Fruit fly (Drosophila melanogaster) whole organism, embryonic: ENCODE data around the gene mldr.
A peak's percentile ranks its signal among the peaks of the same experiment; 100 is the strongest.

Experiments
- ATbp ChIP-seq: fragments of 200-800 bp; sonication (Bioruptor generic); optimal IDR thresholded peaks from 2 replicates; lab custom pipeline; 2017; ENCODE audit warnings: missing biosample characterization, mild to moderate bottlenecking, missing genetic modification characterization, missing genetic modification reagents
- Awh ChIP-seq: fragments of 200-800 bp; sonication (Bioruptor generic); IDR thresholded peaks from 2 replicates; pipeline ENCODE4, ENCODE4 v1.3.6; 2022; ENCODE audit warnings: missing biosample characterization, missing genetic modification characterization
- CG10267 ChIP-seq: fragments of 200-800 bp; sonication (Bioruptor generic); optimal IDR thresholded peaks from 2 replicates; lab custom pipeline; 2018; ENCODE audit warnings: missing biosample characterization, mild to moderate bottlenecking, missing genetic modification characterization, moderate library complexity
- CG10565 ChIP-seq: fragments of 200-800 bp; sonication (Bioruptor generic); optimal IDR thresholded peaks from 3 replicates; lab custom pipeline; 2016; ENCODE audit warnings: missing biosample characterization, mild to moderate bottlenecking, missing genetic modification characterization
- CG1233 ChIP-seq: fragments of 200-800 bp; sonication (Bioruptor generic); optimal IDR thresholded peaks from 4 replicates; lab custom pipeline; 2018; ENCODE audit warnings: missing biosample characterization, mild to moderate bottlenecking, missing genetic modification characterization
- CG12659 ChIP-seq: fragments of 200-800 bp; sonication (Bioruptor generic); optimal IDR thresholded peaks from 3 replicates; lab custom pipeline; 2017; ENCODE audit warnings: mild to moderate bottlenecking, missing biosample characterization, missing genetic modification reagents, missing genetic modification characterization
- CG13287 ChIP-seq: fragments of 200-800 bp; sonication (Bioruptor generic); IDR thresholded peaks from 2 replicates; pipeline ENCODE4 v1.3.6; 2022; ENCODE audit warnings: missing biosample characterization, missing genetic modification characterization; ENCODE audit not compliant: partially characterized antibody
- CG13894 ChIP-seq: fragments of 200-800 bp; sonication (Bioruptor generic); optimal IDR thresholded peaks from 3 replicates; lab custom pipeline; 2018; ENCODE audit warnings: missing biosample characterization, mild to moderate bottlenecking, missing genetic modification characterization, moderate library complexity
- CG14441 ChIP-seq: fragments of 200-800 bp; sonication (Bioruptor generic); IDR thresholded peaks from 2 replicates; pipeline ENCODE4 v1.3.6; 2022; ENCODE audit warnings: missing biosample characterization, missing genetic modification characterization
- CG15269 ChIP-seq: fragments of 200-800 bp; sonication (Bioruptor generic); optimal IDR thresholded peaks from 2 replicates; lab custom pipeline; 2018; ENCODE audit warnings: missing biosample characterization, mild to moderate bottlenecking, missing genetic modification characterization, moderate library complexity
- CG15696 ChIP-seq: fragments of 200-800 bp; sonication (Bioruptor generic); optimal IDR thresholded peaks from 2 replicates; lab custom pipeline; 2019; ENCODE audit warnings: missing biosample characterization, mild to moderate bottlenecking, missing genetic modification characterization, moderate library complexity
- CG31388 ChIP-seq: fragments of 200-800 bp; sonication (Bioruptor generic); optimal IDR thresholded peaks from 2 replicates; lab custom pipeline; 2016; ENCODE audit warnings: missing biosample characterization, missing genetic modification characterization
- CG42726 ChIP-seq: fragments of 200-800 bp; sonication (Bioruptor generic); IDR thresholded peaks from 2 replicates; pipeline ENCODE4 v1.3.6; 2022; ENCODE audit warnings: missing biosample characterization, missing genetic modification characterization; ENCODE audit not compliant: partially characterized antibody
- CG4820 ChIP-seq: fragments of 200-800 bp; sonication (Bioruptor generic); optimal IDR thresholded peaks from 3 replicates; lab custom pipeline; 2016; ENCODE audit warnings: missing biosample characterization, missing genetic modification characterization
- CG6854 ChIP-seq: fragments of 200-800 bp; sonication (Bioruptor generic); optimal IDR thresholded peaks from 3 replicates; lab custom pipeline; 2017; ENCODE audit warnings: missing biosample characterization, mild to moderate bottlenecking, missing genetic modification characterization
- CG7556 ChIP-seq: fragments of 200-800 bp; sonication (Bioruptor generic); optimal IDR thresholded peaks from 2 replicates; lab custom pipeline; 2017; ENCODE audit warnings: missing biosample characterization, mild to moderate bottlenecking, missing genetic modification characterization
- CG8290 ChIP-seq, 3 experiments: fragments of 200-800 bp; sonication (Bioruptor generic); optimal IDR thresholded peaks; 2 replicates each; lab custom pipeline; 2016 to 2019; ENCODE audit warnings: missing biosample characterization in 3 of 3, missing genetic modification characterization in 3 of 3, mild to moderate bottlenecking in 2 of 3, moderate library complexity in 1 of 3
- Dip3 ChIP-seq: fragments of 200-800 bp; sonication (Bioruptor generic); optimal IDR thresholded peaks from 3 replicates; lab custom pipeline; 2016; ENCODE audit warnings: missing biosample characterization, missing genetic modification characterization
- Dref ChIP-seq: fragments of 200-800 bp; sonication (Bioruptor generic); IDR thresholded peaks from 2 replicates; pipeline ENCODE4 v1.3.6; 2022; ENCODE audit warnings: missing biosample characterization, missing genetic modification characterization
- Elba2 ChIP-seq: fragments of 200-800 bp; sonication (Bioruptor generic); optimal IDR thresholded peaks from 3 replicates; lab custom pipeline; 2016; ENCODE audit warnings: missing biosample characterization, missing genetic modification characterization
- Ets65A ChIP-seq: fragments of 200-800 bp; sonication (Bioruptor generic); peaks from one replicate; lab custom pipeline; 2016; ENCODE audit warnings: missing biosample characterization, missing genetic modification characterization
- H2.0 ChIP-seq: fragments of 200-800 bp; sonication (Bioruptor generic); IDR thresholded peaks from 2 replicates; pipeline ENCODE4 v1.3.6; 2022; ENCODE audit warnings: missing biosample characterization, missing genetic modification characterization
- Hey ChIP-seq: fragments of 200-800 bp; sonication (Bioruptor generic); optimal IDR thresholded peaks from 3 replicates; lab custom pipeline; 2018; ENCODE audit warnings: missing biosample characterization, mild to moderate bottlenecking, missing genetic modification characterization
- Hmx ChIP-seq: fragments of 200-800 bp; sonication (Bioruptor generic); optimal IDR thresholded peaks from 2 replicates; lab custom pipeline; 2016; ENCODE audit warnings: missing biosample characterization, missing genetic modification characterization
- Hr39 ChIP-seq: fragments of >200 bp; optimal IDR thresholded peaks from 2 replicates; lab custom pipeline; 2017
- Hr51 ChIP-seq, 2 experiments: fragments of 200-800 bp; sonication (Bioruptor generic); optimal IDR thresholded peaks; 2 replicates in 1 of 2; 3 replicates in 1 of 2; lab custom pipeline; 2016 to 2018; ENCODE audit warnings: missing biosample characterization in 2 of 2, missing genetic modification characterization in 2 of 2, mild to moderate bottlenecking in 1 of 2, moderate library complexity in 1 of 2
- Mad ChIP-seq: fragments of 200-800 bp; sonication (Bioruptor generic); optimal IDR thresholded peaks from 2 replicates; lab custom pipeline; 2016; ENCODE audit warnings: missing biosample characterization, missing genetic modification characterization
- Max ChIP-seq: fragments of 200-800 bp; sonication (Bioruptor generic); optimal IDR thresholded peaks from 2 replicates; lab custom pipeline; 2016; ENCODE audit warnings: missing biosample characterization, mild to moderate bottlenecking, missing genetic modification characterization
- Med ChIP-seq: fragments of 200-800 bp; sonication (Bioruptor generic); peaks from one replicate; lab custom pipeline; 2016; ENCODE audit warnings: missing biosample characterization, missing genetic modification characterization, mild to moderate bottlenecking, inconsistent platforms, moderate library complexity
- NK7.1 ChIP-seq: fragments of 200-800 bp; sonication (Bioruptor generic); optimal IDR thresholded peaks from 3 replicates; lab custom pipeline; 2016; ENCODE audit warnings: missing biosample characterization, missing genetic modification characterization
- PHDP ChIP-seq: fragments of 200-800 bp; sonication (Bioruptor generic); optimal IDR thresholded peaks from 3 replicates; lab custom pipeline; 2018; ENCODE audit warnings: missing biosample characterization, mild to moderate bottlenecking, missing genetic modification characterization, moderate library complexity
- Ptx1 ChIP-seq: fragments of 200-800 bp; sonication (Bioruptor generic); IDR thresholded peaks from 2 replicates; pipeline ENCODE4 v1.3.6; 2022; ENCODE audit warnings: missing biosample characterization, missing genetic modification characterization
- Spps ChIP-seq: fragments of 200-800 bp; sonication (Bioruptor generic); optimal IDR thresholded peaks from 2 replicates; lab custom pipeline; 2018; ENCODE audit warnings: missing biosample characterization, mild to moderate bottlenecking, missing genetic modification characterization
- Usf ChIP-seq: fragments of 200-800 bp; sonication (Bioruptor generic); optimal IDR thresholded peaks from 2 replicates; lab custom pipeline; 2017; ENCODE audit warnings: missing genotype, missing biosample characterization, missing genetic modification characterization
- ab ChIP-seq: fragments of 200-800 bp; sonication (Bioruptor generic); optimal IDR thresholded peaks from 2 replicates; lab custom pipeline; 2016; ENCODE audit warnings: missing biosample characterization, missing genetic modification characterization
- corto ChIP-seq: fragments of 200-800 bp; sonication (Bioruptor generic); optimal IDR thresholded peaks from 2 replicates; lab custom pipeline; 2016; ENCODE audit warnings: missing biosample characterization, mild to moderate bottlenecking, missing genetic modification characterization, moderate library complexity
- dysf ChIP-seq: fragments of 200-800 bp; sonication (Bioruptor generic); IDR thresholded peaks from 3 replicates; pipeline ENCODE4 v1.3.6; 2022; ENCODE audit warnings: missing biosample characterization, missing genetic modification characterization
- her ChIP-seq: fragments of 200-800 bp; sonication (Bioruptor generic); optimal IDR thresholded peaks from 2 replicates; lab custom pipeline; 2016; ENCODE audit warnings: missing biosample characterization, missing genetic modification characterization
- lmd ChIP-seq: fragments of 200-800 bp; sonication (Bioruptor generic); IDR thresholded peaks from 2 replicates; pipeline ENCODE4 v1.3.6; 2022; ENCODE audit warnings: missing biosample characterization, missing genetic modification characterization
- nerfin-2 ChIP-seq: fragments of 200-800 bp; sonication (Bioruptor generic); IDR thresholded peaks from 2 replicates; pipeline ENCODE4 v1.3.6; 2022; ENCODE audit warnings: missing biosample characterization, missing genetic modification characterization; ENCODE audit not compliant: partially characterized antibody
- onecut ChIP-seq: fragments of 200-800 bp; sonication (Bioruptor generic); IDR thresholded peaks from 2 replicates; pipeline ENCODE4 v1.3.6; 2022; ENCODE audit warnings: missing biosample characterization, missing genetic modification characterization
- pum ChIP-seq: fragments of 200-800 bp; sonication (Bioruptor generic); optimal IDR thresholded peaks from 2 replicates; lab custom pipeline; 2016; ENCODE audit warnings: missing biosample characterization, missing genetic modification characterization
- ro ChIP-seq: fragments of 200-800 bp; sonication (Bioruptor generic); IDR thresholded peaks from 2 replicates; pipeline ENCODE4 v1.3.6; 2022; ENCODE audit warnings: missing biosample characterization, missing genetic modification characterization
- sc ChIP-seq, 3 experiments: fragments of >200 bp in 2 of 3; fragments of 200-800 bp in 1 of 3; sonication (Bioruptor generic) in 1 of 3; optimal IDR thresholded peaks; 2 replicates in 2 of 3; 3 replicates in 1 of 3; lab custom pipeline; 2017; ENCODE audit warnings: mild to moderate bottlenecking in 1 of 3, missing biosample characterization in 1 of 3, missing genetic modification characterization in 1 of 3, missing genetic modification reagents in 1 of 3
- shn ChIP-seq: fragments of 200-800 bp; sonication (Bioruptor generic); optimal IDR thresholded peaks from 3 replicates; lab custom pipeline; 2016; ENCODE audit warnings: missing biosample characterization, missing genetic modification characterization
- slp2 ChIP-seq: fragments of 200-800 bp; sonication (Bioruptor generic); optimal IDR thresholded peaks from 2 replicates; lab custom pipeline; 2016; ENCODE audit warnings: missing biosample characterization, missing genetic modification characterization
- so ChIP-seq: fragments of 200-800 bp; sonication (Bioruptor generic); IDR thresholded peaks from 3 replicates; pipeline ENCODE4 v1.3.6; 2022; ENCODE audit warnings: missing biosample characterization, missing genetic modification characterization
- tgo ChIP-seq: fragments of 200-800 bp; sonication (Bioruptor generic); IDR thresholded peaks from 3 replicates; pipeline ENCODE4 v1.3.6; 2022; ENCODE audit warnings: missing biosample characterization, missing genetic modification characterization
- tup ChIP-seq: fragments of 200-800 bp; sonication (Bioruptor generic); optimal IDR thresholded peaks from 2 replicates; lab custom pipeline; 2016; ENCODE audit warnings: missing biosample characterization, mild to moderate bottlenecking, missing genetic modification characterization, moderate library complexity
- twi ChIP-seq: fragments of 200-800 bp; optimal IDR thresholded peaks from 2 replicates; lab custom pipeline; 2019; ENCODE audit warnings: missing biosample characterization, mild to moderate bottlenecking, missing genetic modification characterization, moderate library complexity

Gene mldr

dm6 chrX:6263614-6264130, 27.4 kb upstream of the mldr start (continued):
- TF ChIP-seq CG10267 (tag; lab: Kevin White, UChicago) (peak; percentile 65), Mad (GFP tag; lab: Kevin White, UChicago) (peak; percentile 64), Hr51 (GFP tag; optimal IDR thresholded peaks at IDR 0.05; lab: Kevin White, UChicago) (peak; percentile 4 to 87), Awh (GFP tag; lab: Robert Waterston, UW) (0 out of 2 replicates have a peak, but pooled peaks have one; percentile 9), Dref (GFP tag; lab: Robert Waterston, UW) (no peak), ATbp (GFP tag; lab: Kevin White, UChicago) (peak; percentile 68), PHDP (tag; lab: Kevin White, UChicago) (peak; percentile 81), nerfin-2 (GFP tag; lab: Robert Waterston, UW) (no peak), CG10565 (GFP tag; lab: Kevin White, UChicago) (peak; percentile 11), NK7.1 (GFP tag; lab: Kevin White, UChicago) (no peak), onecut (peak; percentile 48), CG31388 (GFP tag; lab: Kevin White, UChicago) (peak; percentile 50), Hmx (GFP tag; lab: Kevin White, UChicago) (no peak), CG15696 (tag; lab: Kevin White, UChicago) (peak; percentile 17), Elba2 (GFP tag; lab: Kevin White, UChicago) (no peak), her (no peak), tgo (peak; percentile 58; the same call in 2 of the 3 replicates), sc (optimal IDR thresholded peaks at IDR 0.05; lab: Kevin White, UChicago) (no peak), sc (GFP tag; optimal IDR thresholded peaks at IDR 0.05; lab: Kevin White, UChicago) (peak; percentile 41), Dip3 (GFP tag; lab: Kevin White, UChicago) (peak; percentile 65), CG13287 (no peak), H2.0 (GFP tag; lab: Robert Waterston, UW) (peak; percentile 29; the same call in 1 of the 2 replicates), CG14441 (GFP tag; lab: Robert Waterston, UW) (peak; percentile 63), CG12659 (GFP tag; lab: Kevin White, UChicago) (peak; percentile 85), tup (GFP tag; lab: Kevin White, UChicago) (peak; percentile 20), Ets65A (GFP tag; lab: Kevin White, UChicago) (peak; percentile 95), Med (GFP tag; lab: Kevin White, UChicago) (peak; percentile 94), ab (GFP tag; lab: Kevin White, UChicago) (no peak), pum (peak; percentile 24), twi (tag; lab: Kevin White, UChicago) (peak; percentile 23), Usf (GFP tag; lab: Kevin White, UChicago) (peak; percentile 34), Hr39 (no peak), ro (GFP tag; lab: Robert Waterston, UW) (no peak), corto (no peak), CG13894 (tag; lab: Kevin White, UChicago) (peak; percentile 51), slp2 (GFP tag; lab: Kevin White, UChicago) (peak; percentile 31), Spps (tag; lab: Kevin White, UChicago) (peak; percentile 0), CG1233 (GFP tag; lab: Kevin White, UChicago) (peak; percentile 69), CG6854 (peak; percentile 83), CG42726 (GFP tag; lab: Robert Waterston, UW) (no peak), lmd (peak; percentile 77), Ptx1 (GFP tag; lab: Robert Waterston, UW) (peak; percentile 67), CG8290 (GFP tag; optimal IDR thresholded peaks at IDR 0.05; lab: Kevin White, UChicago) (no peak), CG8290 (tag; optimal IDR thresholded peaks at IDR 0.05; lab: Kevin White, UChicago) (peak in 1 of 2 experiments; percentile 64), CG7556 (peak; percentile 86), CG4820 (peak; percentile 60), so (GFP tag; lab: Robert Waterston, UW) (peak; percentile 79; the same call in 2 of the 3 replicates), CG15269 (tag; lab: Kevin White, UChicago) (peak; percentile 85), shn (GFP tag; lab: Kevin White, UChicago) (peak; percentile 4), Max (GFP tag; lab: Kevin White, UChicago) (peak; percentile 55), Hey (peak; percentile 18), dysf (GFP tag; lab: Robert Waterston, UW) (peak; percentile 85)
